Worm (Caenorhabditis elegans): ENCODE results near the gene C26D10.7.

Gene C26D10.7

ce11 chrII:8370194-8370593 is 36.5 kb downstream of the C26D10.7 start:
- TF ChIP-seq flt-1 (GFP tag; IDR thresholded peaks at IDR 0.05): no peak
- TF ChIP-seq hmg-4 (GFP tag; optimal IDR thresholded peaks at IDR 0.05): no peak
- no peak for TF ChIP-seq ama-1 (optimal IDR thresholded peaks at IDR 0.05)

- TF ChIP-seq scrt-1 (GFP tag; IDR thresholded peaks at IDR 0.05) (no peak), flt-1 (GFP tag; IDR thresholded peaks at IDR 0.05) (no peak), aly-1 (tag; optimal IDR thresholded peaks at IDR 0.05) (no peak), hmg-4 (GFP tag; optimal IDR thresholded peaks at IDR 0.05) (no peak), ama-1 (optimal IDR thresholded peaks at IDR 0.05) (no peak), tbx-11 (GFP tag; IDR thresholded peaks at IDR 0.05) (no peak), tbx-37 (GFP tag; conservative IDR thresholded peaks at IDR 0.05) (no peak), sea-1 (GFP tag; conservative IDR thresholded peaks at IDR 0.05) (no peak), hmbx-1 (tag; optimal IDR thresholded peaks at IDR 0.05) (no peak), ets-7 (tag; optimal IDR thresholded peaks at IDR 0.05) (no peak), hnd-1 (tag; optimal IDR thresholded peaks at IDR 0.05) (no peak), F13C5.2 (tag; optimal IDR thresholded peaks at IDR 0.05) (no peak), pes-1 (GFP tag; IDR thresholded peaks at IDR 0.05) (no peak), B0310.2 (tag; optimal IDR thresholded peaks at IDR 0.05) (no peak), ceh-13 (GFP tag; optimal IDR thresholded peaks at IDR 0.05) (no peak), tra-4 (tag; optimal IDR thresholded peaks at IDR 0.05) (no peak), ceh-36 (tag; optimal IDR thresholded peaks at IDR 0.05) (no peak)
These were observed 44.0 kb downstream of the C26D10.7 start for ce11 chrII:8377722-8378121.

- TF ChIP-seq tbx-37 (GFP tag; conservative IDR thresholded peaks at IDR 0.05): no peak
- no peak for TF ChIP-seq ets-7 (tag; optimal IDR thresholded peaks at IDR 0.05)
- TF ChIP-seq hmbx-1 (tag; optimal IDR thresholded peaks at IDR 0.05): no peak
- no peak for TF ChIP-seq ama-1 (optimal IDR thresholded peaks at IDR 0.05)
- no peak for TF ChIP-seq flt-1 (GFP tag; IDR thresholded peaks at IDR 0.05)
These were observed 46.4 kb downstream of the C26D10.7 start for ce11 chrII:8380188-8380587.

- no peak for TF ChIP-seq tbx-11 (GFP tag; IDR thresholded peaks at IDR 0.05)
These were observed 47.5 kb downstream of the C26D10.7 start, which contains the start of gene F49E12.12 for ce11 chrII:8381197-8381596. Gene F49E12.12, plus strand, starts transcription at chrII:8381497.

ce11 chrII:8382880-8383279 is 49.1 kb downstream of the C26D10.7 start:
- TF ChIP-seq F13C5.2 (tag; optimal IDR thresholded peaks at IDR 0.05) (no peak), B0310.2 (tag; optimal IDR thresholded peaks at IDR 0.05) (no peak), sea-1 (GFP tag; conservative IDR thresholded peaks at IDR 0.05) (no peak), ama-1 (optimal IDR thresholded peaks at IDR 0.05) (no peak), hnd-1 (tag; optimal IDR thresholded peaks at IDR 0.05) (no peak)

- TF ChIP-seq pes-1 (GFP tag; IDR thresholded peaks at IDR 0.05) (no peak), scrt-1 (GFP tag; IDR thresholded peaks at IDR 0.05) (no peak)
These were observed 50.6 kb downstream of the C26D10.7 start for ce11 chrII:8384344-8384743.

- no peak for TF ChIP-seq tbx-37 (GFP tag; conservative IDR thresholded peaks at IDR 0.05)
- no peak for TF ChIP-seq aly-1 (tag; optimal IDR thresholded peaks at IDR 0.05)
- TF ChIP-seq B0310.2 (tag; optimal IDR thresholded peaks at IDR 0.05): no peak
- TF ChIP-seq F13C5.2 (tag; optimal IDR thresholded peaks at IDR 0.05): no peak
- TF ChIP-seq ceh-36 (tag; optimal IDR thresholded peaks at IDR 0.05): no peak
- no peak for TF ChIP-seq tbx-11 (GFP tag; IDR thresholded peaks at IDR 0.05)
- TF ChIP-seq ama-1 (optimal IDR thresholded peaks at IDR 0.05): no peak
- no peak for TF ChIP-seq ets-7 (tag; optimal IDR thresholded peaks at IDR 0.05)
- no peak for TF ChIP-seq hnd-1 (tag; optimal IDR thresholded peaks at IDR 0.05)
- no peak for TF ChIP-seq pes-1 (GFP tag; IDR thresholded peaks at IDR 0.05)
- TF ChIP-seq hmg-4 (GFP tag; optimal IDR thresholded peaks at IDR 0.05): no peak
- no peak for TF ChIP-seq sea-1 (GFP tag; conservative IDR thresholded peaks at IDR 0.05)
- no peak for TF ChIP-seq ceh-13 (GFP tag; optimal IDR thresholded peaks at IDR 0.05)
- TF ChIP-seq scrt-1 (GFP tag; IDR thresholded peaks at IDR 0.05): no peak
- TF ChIP-seq flt-1 (GFP tag; IDR thresholded peaks at IDR 0.05): no peak
- TF ChIP-seq hmbx-1 (tag; optimal IDR thresholded peaks at IDR 0.05): no peak
- no peak for TF ChIP-seq tra-4 (tag; optimal IDR thresholded peaks at IDR 0.05)
These were observed 51.8 kb downstream of the C26D10.7 start for ce11 chrII:8385561-8385960.

All from whole organism, early embryonic.